Worm (Caenorhabditis elegans): ENCODE data around the gene egli-1.

The egli-1 gene

ce11 chrII:9323660-9324059 is at the start of gene egli-1:
egli-1 (plus strand) TSS chrII:9323960.
- no peak for TF ChIP-seq med-1 (GFP tag; optimal IDR thresholded peaks at IDR 0.05; ENCODE audit: insufficient read depth)
- no peak for TF ChIP-seq klf-2 (GFP tag; conservative IDR thresholded peaks at IDR 0.05)
- no peak for TF ChIP-seq ztf-29 (GFP tag; IDR thresholded peaks at IDR 0.05)
- no peak for TF ChIP-seq flt-1 (GFP tag; IDR thresholded peaks at IDR 0.05)
- TF ChIP-seq T22C8.4 (GFP tag; IDR thresholded peaks at IDR 0.05): no peak
- no peak for TF ChIP-seq tab-1 (GFP tag; IDR thresholded peaks at IDR 0.05)
- no peak for TF ChIP-seq ref-1 (GFP tag; conservative IDR thresholded peaks at IDR 0.05)
- no peak for TF ChIP-seq cog-1 (tag; optimal IDR thresholded peaks at IDR 0.05)
- no peak for TF ChIP-seq ztf-23 (GFP tag; IDR thresholded peaks at IDR 0.05)

- TF ChIP-seq flt-1 (GFP tag; IDR thresholded peaks at IDR 0.05) (no peak), ztf-29 (GFP tag; IDR thresholded peaks at IDR 0.05) (no peak), klf-2 (GFP tag; conservative IDR thresholded peaks at IDR 0.05) (no peak), T22C8.4 (GFP tag; IDR thresholded peaks at IDR 0.05) (no peak), cog-1 (tag; optimal IDR thresholded peaks at IDR 0.05) (no peak)
Measured at ce11 chrII:9273984-9274383, 49.8 kb upstream of the egli-1 start.

- TF ChIP-seq flt-1 (GFP tag; IDR thresholded peaks at IDR 0.05): no peak
- no peak for TF ChIP-seq cog-1 (tag; optimal IDR thresholded peaks at IDR 0.05)
- TF ChIP-seq ztf-29 (GFP tag; IDR thresholded peaks at IDR 0.05): no peak
- no peak for TF ChIP-seq T22C8.4 (GFP tag; IDR thresholded peaks at IDR 0.05)
- no peak for TF ChIP-seq ref-1 (GFP tag; conservative IDR thresholded peaks at IDR 0.05)
- TF ChIP-seq klf-2 (GFP tag; conservative IDR thresholded peaks at IDR 0.05): no peak
- TF ChIP-seq ztf-23 (GFP tag; IDR thresholded peaks at IDR 0.05): no peak
- TF ChIP-seq med-1 (GFP tag; optimal IDR thresholded peaks at IDR 0.05; ENCODE audit: insufficient read depth): no peak
- TF ChIP-seq tab-1 (GFP tag; IDR thresholded peaks at IDR 0.05): no peak
Measured at ce11 chrII:9274734-9275133, 49.0 kb upstream of the egli-1 start.

ce11 chrII:9275173-9275572 is 48.6 kb upstream of the egli-1 start:
- TF ChIP-seq tab-1 (GFP tag; IDR thresholded peaks at IDR 0.05) (no peak), T22C8.4 (GFP tag; IDR thresholded peaks at IDR 0.05) (no peak), flt-1 (GFP tag; IDR thresholded peaks at IDR 0.05) (no peak), ztf-29 (GFP tag; IDR thresholded peaks at IDR 0.05) (no peak), cog-1 (tag; optimal IDR thresholded peaks at IDR 0.05) (no peak), med-1 (GFP tag; optimal IDR thresholded peaks at IDR 0.05; ENCODE audit: insufficient read depth) (no peak), ztf-23 (GFP tag; IDR thresholded peaks at IDR 0.05) (no peak), klf-2 (GFP tag; conservative IDR thresholded peaks at IDR 0.05) (no peak), ref-1 (GFP tag; conservative IDR thresholded peaks at IDR 0.05) (no peak)

- no peak for TF ChIP-seq ref-1 (GFP tag; conservative IDR thresholded peaks at IDR 0.05)
- no peak for TF ChIP-seq ztf-23 (GFP tag; IDR thresholded peaks at IDR 0.05)
- no peak for TF ChIP-seq flt-1 (GFP tag; IDR thresholded peaks at IDR 0.05)
- TF ChIP-seq T22C8.4 (GFP tag; IDR thresholded peaks at IDR 0.05): no peak
- TF ChIP-seq tab-1 (GFP tag; IDR thresholded peaks at IDR 0.05): no peak
Measured at ce11 chrII:9277153-9277552, 46.6 kb upstream of the egli-1 start.

- no peak for TF ChIP-seq klf-2 (GFP tag; conservative IDR thresholded peaks at IDR 0.05)
- no peak for TF ChIP-seq T22C8.4 (GFP tag; IDR thresholded peaks at IDR 0.05)
- no peak for TF ChIP-seq ztf-23 (GFP tag; IDR thresholded peaks at IDR 0.05)
- no peak for TF ChIP-seq flt-1 (GFP tag; IDR thresholded peaks at IDR 0.05)
- no peak for TF ChIP-seq ref-1 (GFP tag; conservative IDR thresholded peaks at IDR 0.05)
- no peak for TF ChIP-seq med-1 (GFP tag; optimal IDR thresholded peaks at IDR 0.05; ENCODE audit: insufficient read depth)
- no peak for TF ChIP-seq ztf-29 (GFP tag; IDR thresholded peaks at IDR 0.05)
- TF ChIP-seq cog-1 (tag; optimal IDR thresholded peaks at IDR 0.05): no peak
- TF ChIP-seq tab-1 (GFP tag; IDR thresholded peaks at IDR 0.05): no peak
Measured at ce11 chrII:9279016-9279415, 44.7 kb upstream of the egli-1 start.

- TF ChIP-seq ztf-23 (GFP tag; IDR thresholded peaks at IDR 0.05): no peak
- no peak for TF ChIP-seq ref-1 (GFP tag; conservative IDR thresholded peaks at IDR 0.05)
- TF ChIP-seq T22C8.4 (GFP tag; IDR thresholded peaks at IDR 0.05): no peak
- TF ChIP-seq ztf-29 (GFP tag; IDR thresholded peaks at IDR 0.05): no peak
- no peak for TF ChIP-seq flt-1 (GFP tag; IDR thresholded peaks at IDR 0.05)
- no peak for TF ChIP-seq med-1 (GFP tag; optimal IDR thresholded peaks at IDR 0.05; ENCODE audit: insufficient read depth)
- no peak for TF ChIP-seq klf-2 (GFP tag; conservative IDR thresholded peaks at IDR 0.05)
- no peak for TF ChIP-seq cog-1 (tag; optimal IDR thresholded peaks at IDR 0.05)
- TF ChIP-seq tab-1 (GFP tag; IDR thresholded peaks at IDR 0.05): no peak
Measured at ce11 chrII:9280048-9280772, 43.5 kb upstream of the egli-1 start, which contains the start of gene gldi-3. gldi-3 (minus strand) TSS chrII:9280098.

ce11 chrII:9280846-9281245 is 42.9 kb upstream of the egli-1 start:
- TF ChIP-seq ztf-23 (GFP tag; IDR thresholded peaks at IDR 0.05): no peak
- no peak for TF ChIP-seq ref-1 (GFP tag; conservative IDR thresholded peaks at IDR 0.05)
- no peak for TF ChIP-seq ztf-29 (GFP tag; IDR thresholded peaks at IDR 0.05)
- TF ChIP-seq med-1 (GFP tag; optimal IDR thresholded peaks at IDR 0.05; ENCODE audit: insufficient read depth): no peak
- no peak for TF ChIP-seq cog-1 (tag; optimal IDR thresholded peaks at IDR 0.05)

ce11 chrII:9281595-9281994 is 42.2 kb upstream of the egli-1 start:
- no peak for TF ChIP-seq flt-1 (GFP tag; IDR thresholded peaks at IDR 0.05)

ce11 chrII:9282065-9282464 is 41.7 kb upstream of the egli-1 start:
- TF ChIP-seq klf-2 (GFP tag; conservative IDR thresholded peaks at IDR 0.05) (no peak), ztf-23 (GFP tag; IDR thresholded peaks at IDR 0.05) (no peak), ref-1 (GFP tag; conservative IDR thresholded peaks at IDR 0.05) (no peak), cog-1 (tag; optimal IDR thresholded peaks at IDR 0.05) (no peak), tab-1 (GFP tag; IDR thresholded peaks at IDR 0.05) (no peak), med-1 (GFP tag; optimal IDR thresholded peaks at IDR 0.05; ENCODE audit: insufficient read depth) (no peak), flt-1 (GFP tag; IDR thresholded peaks at IDR 0.05) (no peak), ztf-29 (GFP tag; IDR thresholded peaks at IDR 0.05) (no peak), T22C8.4 (GFP tag; IDR thresholded peaks at IDR 0.05) (no peak)

Measured in whole organism, midembryonic.